Fruit fly (Drosophila melanogaster) whole organism, prepupa: ENCODE measurements around the gene CG13721.

ENCODE experiments used
- Blimp-1 ChIP-seq: fragments of 200-800 bp; sonication (Bioruptor generic); optimal IDR thresholded peaks from 3 replicates; lab custom pipeline; 2017; ENCODE audit warnings: missing biosample characterization, missing genetic modification characterization, mild to moderate bottlenecking, moderate library complexity, missing genetic modification reagents
- CG10631 ChIP-seq: fragments of 200-800 bp; sonication (Bioruptor generic); optimal IDR thresholded peaks from 2 replicates; lab custom pipeline; 2016; ENCODE audit warnings: missing biosample characterization, missing genetic modification characterization
- CG10669 ChIP-seq: fragments of 200-800 bp; sonication (Bioruptor generic); optimal IDR thresholded peaks from 3 replicates; lab custom pipeline; 2018; ENCODE audit warnings: missing biosample characterization, mild to moderate bottlenecking, missing genetic modification characterization, moderate library complexity
- CG11294 ChIP-seq: fragments of 200-800 bp; sonication (Bioruptor generic); IDR thresholded peaks from 2 replicates; pipeline ENCODE4 v1.3.6; 2022; ENCODE audit warnings: missing biosample characterization, missing genetic modification characterization
- CG11762 ChIP-seq: fragments of 200-800 bp; sonication (Bioruptor generic); optimal IDR thresholded peaks from 3 replicates; lab custom pipeline; 2016; ENCODE audit warnings: missing biosample characterization, missing genetic modification characterization; ENCODE audit not compliant: insufficient read depth
- CG15336 ChIP-seq: fragments of 200-800 bp; sonication (Bioruptor generic); IDR thresholded peaks from 2 replicates; pipeline ENCODE4 v1.3.6; 2022; ENCODE audit warnings: missing biosample characterization, missing genetic modification characterization
- CG1621 ChIP-seq: fragments of 200-800 bp; sonication (Bioruptor generic); optimal IDR thresholded peaks from 3 replicates; lab custom pipeline; 2018; ENCODE audit warnings: missing biosample characterization, mild to moderate bottlenecking, missing genetic modification characterization
- CG16779 ChIP-seq: fragments of 200-800 bp; sonication (Bioruptor generic); optimal IDR thresholded peaks from 3 replicates; lab custom pipeline; 2017; ENCODE audit warnings: missing biosample characterization, mild to moderate bottlenecking, missing genetic modification characterization
- CG31627 ChIP-seq: fragments of 200-800 bp; sonication (Bioruptor generic); optimal IDR thresholded peaks from 3 replicates; lab custom pipeline; 2016; ENCODE audit warnings: missing biosample characterization, missing genetic modification characterization
- CG32006 ChIP-seq: fragments of 200-800 bp; sonication (Bioruptor generic); optimal IDR thresholded peaks from 3 replicates; lab custom pipeline; 2017; ENCODE audit warnings: missing biosample characterization, mild to moderate bottlenecking, missing genetic modification characterization
- CG34406 ChIP-seq: fragments of 200-800 bp; sonication (Bioruptor generic); optimal IDR thresholded peaks from 3 replicates; lab custom pipeline; 2016; ENCODE audit warnings: missing biosample characterization, missing genetic modification characterization
- CG6163 ChIP-seq: fragments of 200-800 bp; sonication (Bioruptor generic); IDR thresholded peaks from 3 replicates; pipeline ENCODE4 v1.3.6; 2022; ENCODE audit warnings: missing biosample characterization, missing genetic modification characterization
- CG6276 ChIP-seq: fragments of 200-800 bp; sonication (Bioruptor generic); optimal IDR thresholded peaks from 2 replicates; lab custom pipeline; 2017; ENCODE audit warnings: missing biosample characterization, mild to moderate bottlenecking, missing genetic modification characterization
- CG6792 ChIP-seq: fragments of 200-800 bp; sonication (Bioruptor generic); optimal IDR thresholded peaks from 3 replicates; lab custom pipeline; 2016; ENCODE audit warnings: missing biosample characterization, missing genetic modification characterization
- CG6808 ChIP-seq: fragments of 200-800 bp; sonication (Bioruptor generic); optimal IDR thresholded peaks from 3 replicates; lab custom pipeline; 2017; ENCODE audit warnings: missing biosample characterization, missing genetic modification characterization, mild to moderate bottlenecking, moderate library complexity, missing genetic modification reagents
- CG8119 ChIP-seq: fragments of 200-800 bp; sonication (Bioruptor generic); IDR thresholded peaks from 3 replicates; pipeline ENCODE4 v1.3.6; 2022; ENCODE audit warnings: missing biosample characterization, missing genetic modification characterization
- CG8319 ChIP-seq: fragments of 200-800 bp; sonication (Bioruptor generic); optimal IDR thresholded peaks from 3 replicates; lab custom pipeline; 2016; ENCODE audit warnings: missing biosample characterization, missing genetic modification characterization
- CG8632 ChIP-seq: fragments of 200-800 bp; sonication (Bioruptor generic); optimal IDR thresholded peaks from 3 replicates; lab custom pipeline; 2016; ENCODE audit warnings: missing biosample characterization, missing genetic modification characterization
- CG9139 ChIP-seq: fragments of 200-800 bp; sonication (Bioruptor generic); optimal IDR thresholded peaks from 3 replicates; lab custom pipeline; 2017; ENCODE audit warnings: missing biosample characterization, mild to moderate bottlenecking, missing genetic modification characterization
- Eip75B ChIP-seq: fragments of 200-800 bp; sonication (Bioruptor generic); optimal IDR thresholded peaks from 3 replicates; lab custom pipeline; 2016; ENCODE audit warnings: missing biosample characterization, missing genetic modification characterization
- Eip93F ChIP-seq: fragments of 200-800 bp; sonication (Bioruptor generic); optimal IDR thresholded peaks from 2 replicates; lab custom pipeline; 2016; ENCODE audit warnings: missing biosample characterization, mild to moderate bottlenecking, missing genetic modification characterization
- Ets96B ChIP-seq: fragments of 200-800 bp; optimal IDR thresholded peaks from 2 replicates; lab custom pipeline; 2019; ENCODE audit warnings: missing biosample characterization, mild to moderate bottlenecking, missing genetic modification characterization, moderate library complexity
- Gug ChIP-seq: fragments of 200-800 bp; sonication (Bioruptor generic); IDR thresholded peaks from 2 replicates; pipeline ENCODE4 v1.3.6; 2022; ENCODE audit warnings: missing biosample characterization, missing genetic modification characterization
- Hr38 ChIP-seq: sonication (Bioruptor generic); optimal IDR thresholded peaks from 2 replicates; lab custom pipeline; 2016; ENCODE audit warnings: missing biosample characterization, missing genetic modification characterization
- Hr39 ChIP-seq: fragments of 200-800 bp; sonication (Bioruptor generic); optimal IDR thresholded peaks from 2 replicates; lab custom pipeline; 2016; ENCODE audit warnings: missing biosample characterization, missing genetic modification characterization
- Hr4 ChIP-seq: fragments of 200-800 bp; sonication (Bioruptor generic); optimal IDR thresholded peaks from 3 replicates; lab custom pipeline; 2016; ENCODE audit warnings: missing biosample characterization, missing genetic modification characterization
- Lpt ChIP-seq: fragments of 200-800 bp; sonication (Bioruptor generic); optimal IDR thresholded peaks from 3 replicates; lab custom pipeline; 2016; ENCODE audit warnings: missing biosample characterization, missing genetic modification characterization
- Met ChIP-seq: fragments of 200-800 bp; sonication (Bioruptor generic); optimal IDR thresholded peaks from 3 replicates; lab custom pipeline; 2016; ENCODE audit warnings: missing biosample characterization, missing genetic modification characterization
- OdsH ChIP-seq: fragments of 200-800 bp; sonication (Bioruptor generic); optimal IDR thresholded peaks from 3 replicates; lab custom pipeline; 2016; ENCODE audit warnings: missing biosample characterization, missing genetic modification characterization
- Smox ChIP-seq: fragments of 200-800 bp; sonication (Bioruptor generic); optimal IDR thresholded peaks from 3 replicates; lab custom pipeline; 2016; ENCODE audit warnings: missing biosample characterization, missing genetic modification characterization
- Sox14 ChIP-seq: fragments of 200-800 bp; sonication (Bioruptor generic); optimal IDR thresholded peaks from 3 replicates; lab custom pipeline; 2016; ENCODE audit warnings: missing biosample characterization, missing genetic modification characterization
- Sox15 ChIP-seq: fragments of 200-800 bp; sonication (Bioruptor generic); optimal IDR thresholded peaks from 3 replicates; lab custom pipeline; 2016; ENCODE audit warnings: missing biosample characterization, missing genetic modification characterization
- achi ChIP-seq: fragments of 200-800 bp; sonication (Bioruptor generic); optimal IDR thresholded peaks from 3 replicates; lab custom pipeline; 2016; ENCODE audit warnings: missing biosample characterization, missing genetic modification characterization
- acj6 ChIP-seq: fragments of 200-800 bp; sonication (Bioruptor generic); optimal IDR thresholded peaks from 3 replicates; lab custom pipeline; 2016; ENCODE audit warnings: missing biosample characterization, missing genetic modification characterization
- cyc ChIP-seq: fragments of 200-800 bp; sonication (Bioruptor generic); optimal IDR thresholded peaks from 3 replicates; lab custom pipeline; 2016; ENCODE audit warnings: missing biosample characterization, missing genetic modification characterization
- dsx ChIP-seq: fragments of 200-800 bp; optimal IDR thresholded peaks from 3 replicates; lab custom pipeline; 2019; ENCODE audit warnings: missing biosample characterization, mild to moderate bottlenecking, missing genetic modification characterization, moderate library complexity; ENCODE audit not compliant: poor library complexity, severe bottlenecking
- eg ChIP-seq: fragments of 200-800 bp; sonication (Bioruptor generic); IDR thresholded peaks from 3 replicates; pipeline ENCODE4 v1.3.6; 2022; ENCODE audit warnings: missing biosample characterization, missing genetic modification characterization
- fkh ChIP-seq: fragments of 200-800 bp; sonication (Bioruptor generic); optimal IDR thresholded peaks from 3 replicates; lab custom pipeline; 2017; ENCODE audit warnings: missing biosample characterization, mild to moderate bottlenecking, missing genetic modification characterization, moderate library complexity
- lz ChIP-seq: fragments of 200-800 bp; sonication (Bioruptor generic); optimal IDR thresholded peaks from 3 replicates; lab custom pipeline; 2016; ENCODE audit warnings: missing biosample characterization, missing genetic modification characterization
- net ChIP-seq: fragments of 200-800 bp; sonication (Bioruptor generic); optimal IDR thresholded peaks from 3 replicates; lab custom pipeline; 2016; ENCODE audit warnings: missing biosample characterization, missing genetic modification characterization
- pdm3 ChIP-seq: fragments of 200-800 bp; sonication (Bioruptor generic); optimal IDR thresholded peaks from 3 replicates; lab custom pipeline; 2016; ENCODE audit warnings: missing biosample characterization, missing genetic modification characterization
- salr ChIP-seq, 2 experiments: fragments of 200-800 bp; sonication (Bioruptor generic); optimal IDR thresholded peaks; 3 replicates each; lab custom pipeline; 2016 to 2018; ENCODE audit warnings: missing biosample characterization in 2 of 2, missing genetic modification characterization in 2 of 2, mild to moderate bottlenecking in 1 of 2
- spab ChIP-seq: fragments of 200-800 bp; sonication (Bioruptor generic); optimal IDR thresholded peaks from 2 replicates; lab custom pipeline; 2017; ENCODE audit warnings: missing biosample characterization, mild to moderate bottlenecking, missing genetic modification characterization, missing genetic modification reagents
- ss ChIP-seq, 2 experiments: fragments of 200-800 bp; sonication (Bioruptor generic); optimal IDR thresholded peaks; 2 replicates in 1 of 2; 3 replicates in 1 of 2; lab custom pipeline; 2017 to 2018; ENCODE audit warnings: mild to moderate bottlenecking in 2 of 2, missing biosample characterization in 2 of 2, missing genetic modification characterization in 2 of 2, moderate library complexity in 1 of 2
- svp ChIP-seq: fragments of 200-800 bp; sonication (Bioruptor generic); peaks from one replicate; lab custom pipeline; 2016; ENCODE audit warnings: missing biosample characterization, missing genetic modification characterization
- topi ChIP-seq: fragments of 200-800 bp; sonication (Bioruptor generic); optimal IDR thresholded peaks from 3 replicates; lab custom pipeline; 2016; ENCODE audit warnings: missing biosample characterization, missing genetic modification characterization

Gene CG13721

dm6 chr3L:4531941-4532478 is 34.4 kb upstream of the CG13721 start, which contains the start of gene Tie (continued):
- TF ChIP-seq CG8319 (GFP tag; lab: Kevin White, UChicago) = no peak
- no peak for TF ChIP-seq Met (GFP tag; lab: Kevin White, UChicago)
- TF ChIP-seq dsx (GFP tag; lab: Kevin White, UChicago) = peak; percentile 24
- TF ChIP-seq CG31627 (GFP tag; lab: Kevin White, UChicago) = no peak
- no peak for TF ChIP-seq Hr4
- no peak for TF ChIP-seq salr (GFP tag; optimal IDR thresholded peaks at IDR 0.05; lab: Kevin White, UChicago)
- no peak for TF ChIP-seq CG11294
- peak; percentile 66 for TF ChIP-seq svp (GFP tag; lab: Kevin White, UChicago)
- TF ChIP-seq Eip93F = no peak
- no peak for TF ChIP-seq achi (GFP tag; lab: Kevin White, UChicago)

DNA sequence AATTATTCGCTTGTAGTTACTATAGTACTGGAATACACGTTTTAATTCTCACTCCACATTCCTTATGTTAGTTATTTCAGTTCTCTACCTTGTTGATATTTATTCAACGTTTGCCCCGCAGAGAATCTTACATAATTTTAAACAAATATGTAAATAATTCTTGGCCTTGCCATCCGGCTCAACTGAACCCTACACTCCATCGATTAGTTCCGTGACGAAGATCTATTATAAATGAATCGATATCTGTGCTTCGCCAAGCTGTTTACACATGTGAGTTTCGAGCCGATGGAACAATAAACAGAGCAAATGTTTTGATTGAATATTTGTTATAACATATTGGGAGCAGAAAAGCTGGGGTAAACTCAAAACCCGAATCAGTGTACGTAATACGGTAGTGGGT is 24.2 kb upstream of the CG13721 start:
- no peak for TF ChIP-seq Hr38 (GFP tag; lab: Kevin White, UChicago)
- TF ChIP-seq fkh (GFP tag; lab: Kevin White, UChicago) = peak; percentile 79

DNA sequence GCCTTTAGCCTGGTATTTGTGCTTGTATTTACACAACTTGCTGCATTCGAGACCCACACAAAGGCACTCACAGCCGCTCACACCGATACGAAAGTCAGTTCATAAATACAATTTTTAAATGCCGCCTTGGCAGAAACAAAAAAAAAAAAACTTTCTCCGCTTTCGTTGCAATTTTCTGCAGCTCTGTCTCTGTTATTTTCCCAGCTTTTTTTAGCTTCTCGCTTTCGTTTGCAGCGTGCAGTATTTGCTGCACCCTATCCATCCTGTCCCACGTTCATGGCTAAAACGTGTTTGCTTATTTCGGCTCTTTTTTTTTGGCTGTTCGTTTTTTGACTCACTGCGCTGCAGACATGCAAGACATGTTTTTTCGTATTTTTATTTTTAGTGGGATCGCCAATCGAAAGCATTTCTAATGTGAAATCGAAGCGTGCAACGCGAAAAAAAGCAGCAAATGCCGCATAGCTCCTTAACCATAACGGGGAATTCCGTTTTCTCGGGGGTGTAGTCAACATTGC is 21.9 kb upstream of the CG13721 start:
- TF ChIP-seq Sox15 = no peak
- TF ChIP-seq Eip75B (GFP tag; lab: Kevin White, UChicago) = no peak
- no peak for TF ChIP-seq CG11294
- TF ChIP-seq topi (GFP tag; lab: Kevin White, UChicago) = no peak
- TF ChIP-seq CG31627 (GFP tag; lab: Kevin White, UChicago) = no peak
- no peak for TF ChIP-seq CG34406
- no peak for TF ChIP-seq CG10631 (GFP tag; lab: Kevin White, UChicago)
- TF ChIP-seq Sox14 (GFP tag; lab: Kevin White, UChicago) = no peak
- peak; percentile 33 for TF ChIP-seq CG6276 (GFP tag; lab: Kevin White, UChicago)
- no peak for TF ChIP-seq CG8319 (GFP tag; lab: Kevin White, UChicago)
- no peak for TF ChIP-seq Hr39 (GFP tag; lab: Kevin White, UChicago)
- TF ChIP-seq pdm3 (GFP tag; lab: Kevin White, UChicago) = no peak
- no peak for TF ChIP-seq Smox (GFP tag; lab: Kevin White, UChicago)
- TF ChIP-seq Hr38 (GFP tag; lab: Kevin White, UChicago) = no peak
- no peak for TF ChIP-seq lz
- TF ChIP-seq ss (GFP tag; optimal IDR thresholded peaks at IDR 0.05; lab: Kevin White, UChicago) = no peak
- TF ChIP-seq Met (GFP tag; lab: Kevin White, UChicago) = no peak
- TF ChIP-seq CG8632 = no peak
- no peak for TF ChIP-seq OdsH (GFP tag; lab: Kevin White, UChicago)
- no peak for TF ChIP-seq eg
- no peak for TF ChIP-seq acj6 (GFP tag; lab: Kevin White, UChicago)
- TF ChIP-seq CG6792 = no peak
- TF ChIP-seq Ets96B (tag; lab: Kevin White, UChicago) = no peak
- TF ChIP-seq CG6163 = 0 out of 3 replicates have a peak, but pooled peaks have one; percentile 27
- TF ChIP-seq dsx (GFP tag; lab: Kevin White, UChicago) = no peak
- no peak for TF ChIP-seq CG11762 (GFP tag; lab: Kevin White, UChicago)
- no peak for TF ChIP-seq cyc (GFP tag; lab: Kevin White, UChicago)
- no peak for TF ChIP-seq CG6808 (GFP tag; lab: Kevin White, UChicago)
- peak; percentile 38 for TF ChIP-seq CG15336 (GFP tag; lab: Robert Waterston, UW)
- no peak for TF ChIP-seq CG10669 (GFP tag; lab: Kevin White, UChicago)
- no peak for TF ChIP-seq spab (GFP tag; lab: Kevin White, UChicago)
- peak; percentile 91 for TF ChIP-seq Blimp-1 (GFP tag; lab: Kevin White, UChicago)
- no peak for TF ChIP-seq Lpt
- no peak for TF ChIP-seq Gug (GFP tag; lab: Robert Waterston, UW)
- TF ChIP-seq CG1621 (tag; lab: Kevin White, UChicago) = no peak
- TF ChIP-seq CG16779 (tag; lab: Kevin White, UChicago) = no peak
- no peak for TF ChIP-seq Eip93F
- TF ChIP-seq CG32006 (GFP tag; lab: Kevin White, UChicago) = peak; percentile 7
- no peak for TF ChIP-seq salr (GFP tag; optimal IDR thresholded peaks at IDR 0.05; lab: Kevin White, UChicago)
- TF ChIP-seq CG9139 (GFP tag; lab: Kevin White, UChicago) = no peak
- TF ChIP-seq net = no peak
- peak; percentile 70; the same call in 2 of the 3 replicates for TF ChIP-seq CG8119
